Worm (Caenorhabditis elegans) whole organism, L4 larva: ENCODE measurements around the gene D1014.13.

Experiments used
- lin-15B ChIP-seq: fragments of 150-350 bp; sonication (generic microtip); optimal IDR thresholded peaks from 3 replicates; lab custom pipeline; 2014; ENCODE audit warnings: missing biosample characterization, missing genetic modification characterization
- lsy-2 ChIP-seq, 2 experiments: fragments of 150-350 bp in 1 of 2; sonication (generic microtip) in 1 of 2; optimal IDR thresholded peaks; 2 replicates each; lab custom pipeline; 2014 to 2017; ENCODE audit warnings: missing biosample characterization in 2 of 2, missing genetic modification characterization in 2 of 2
- ztf-7 ChIP-seq: fragments of 150-350 bp; optimal IDR thresholded peaks from 2 replicates; lab custom pipeline; 2014; ENCODE audit warnings: missing biosample characterization, missing genetic modification characterization

DNA sequence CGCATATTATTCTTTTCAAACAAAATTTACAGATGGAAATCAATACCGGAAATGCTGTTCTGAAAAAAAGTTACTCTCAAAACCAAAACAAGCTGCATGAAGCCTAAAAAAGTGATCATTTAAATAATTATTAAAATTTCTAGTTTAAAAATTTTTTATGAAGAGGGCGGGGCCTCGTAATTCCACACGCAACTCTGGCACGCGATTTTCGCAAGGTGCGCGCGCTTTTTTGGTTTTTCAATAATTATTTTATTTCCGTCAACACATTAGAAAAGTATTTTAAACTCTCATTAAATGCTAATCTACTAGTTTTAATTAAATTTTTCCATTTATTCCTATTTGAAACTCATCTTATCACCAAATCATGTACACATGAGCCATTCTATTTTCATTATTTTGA is 15.7 kb upstream of the D1014.13 start:
- TF ChIP-seq lsy-2 (tag; optimal IDR thresholded peaks at IDR 0.05; lab: Kevin White, UChicago) = no peak
- TF ChIP-seq ztf-7 (tag; lab: Kevin White, UChicago) = no peak
- TF ChIP-seq lin-15B (tag; lab: Kevin White, UChicago) = no peak
